Fruit fly (Drosophila melanogaster) whole organism, embryonic: ENCODE measurements around the gene SREBP.

Experiments
- Ada2b ChIP-seq: fragments of 200-800 bp; sonication (Bioruptor generic); IDR thresholded peaks from 2 replicates; pipeline ENCODE4 v1.3.6; 2022; ENCODE audit warnings: missing biosample characterization, missing genetic modification characterization
- Antp ChIP-seq: fragments of 200-800 bp; sonication (Bioruptor generic); optimal IDR thresholded peaks from 3 replicates; lab custom pipeline; 2016; ENCODE audit warnings: missing biosample characterization, missing genetic modification characterization
- BtbVII ChIP-seq: fragments of 200-800 bp; sonication (Bioruptor generic); optimal IDR thresholded peaks from 3 replicates; lab custom pipeline; 2017; ENCODE audit warnings: missing biosample characterization, mild to moderate bottlenecking, missing genetic modification characterization
- CG10274 ChIP-seq: fragments of 200-800 bp; sonication (Bioruptor generic); optimal IDR thresholded peaks from 3 replicates; lab custom pipeline; 2017; ENCODE audit warnings: missing biosample characterization, mild to moderate bottlenecking, missing genetic modification characterization
- CG11696 ChIP-seq: fragments of 200-800 bp; sonication (Bioruptor generic); IDR thresholded peaks from 2 replicates; pipeline ENCODE4 v1.3.6; 2022; ENCODE audit warnings: missing biosample characterization, missing genetic modification characterization
- CG11723 ChIP-seq: fragments of 200-800 bp; sonication (Bioruptor generic); optimal IDR thresholded peaks from 2 replicates; lab custom pipeline; 2017; ENCODE audit warnings: missing biosample characterization, mild to moderate bottlenecking, missing genetic modification characterization
- CG12236 ChIP-seq: fragments of 200-800 bp; sonication (Bioruptor generic); optimal IDR thresholded peaks from 2 replicates; lab custom pipeline; 2016; ENCODE audit warnings: missing biosample characterization, missing genetic modification characterization
- CG13624 ChIP-seq: fragments of 200-800 bp; sonication (Bioruptor generic); optimal IDR thresholded peaks from 2 replicates; lab custom pipeline; 2016; ENCODE audit warnings: missing biosample characterization, missing genetic modification characterization
- CG14014 ChIP-seq: fragments of 200-800 bp; sonication (Bioruptor generic); IDR thresholded peaks from 2 replicates; pipeline ENCODE4 v1.3.6; 2022; ENCODE audit warnings: missing biosample characterization, missing genetic modification characterization
- CG15073 ChIP-seq: fragments of 200-800 bp; sonication (Bioruptor generic); optimal IDR thresholded peaks from 2 replicates; lab custom pipeline; 2016; ENCODE audit warnings: missing biosample characterization, missing genetic modification characterization
- CG1529 ChIP-seq: fragments of 200-800 bp; sonication (Bioruptor generic); optimal IDR thresholded peaks from 3 replicates; lab custom pipeline; 2018; ENCODE audit warnings: missing biosample characterization, missing genetic modification characterization
- CG2875 ChIP-seq: fragments of 200-800 bp; sonication (Bioruptor generic); optimal IDR thresholded peaks from 2 replicates; lab custom pipeline; 2017; ENCODE audit warnings: missing biosample characterization, mild to moderate bottlenecking, missing genetic modification characterization, missing genetic modification reagents
- CG2889 ChIP-seq: fragments of 200-800 bp; sonication (Bioruptor generic); IDR thresholded peaks from 3 replicates; pipeline ENCODE4 v1.3.6; 2022; ENCODE audit warnings: missing biosample characterization, missing genetic modification characterization
- CG31224 ChIP-seq: fragments of 200-800 bp; sonication (Bioruptor generic); IDR thresholded peaks from 2 replicates; pipeline ENCODE4 v1.3.6; 2022; ENCODE audit warnings: missing biosample characterization, missing genetic modification characterization
- CG34224 ChIP-seq: fragments of 200-800 bp; sonication (Bioruptor generic); IDR thresholded peaks from 3 replicates; pipeline ENCODE4 v1.3.6; 2022; ENCODE audit warnings: missing biosample characterization, missing genetic modification characterization; ENCODE audit not compliant: partially characterized antibody
- CG42726 ChIP-seq: fragments of 200-800 bp; sonication (Bioruptor generic); IDR thresholded peaks from 2 replicates; pipeline ENCODE4 v1.3.6; 2022; ENCODE audit warnings: missing biosample characterization, missing genetic modification characterization; ENCODE audit not compliant: partially characterized antibody
- CG8281 ChIP-seq: fragments of 200-800 bp; sonication (Bioruptor generic); optimal IDR thresholded peaks from 2 replicates; lab custom pipeline; 2018; ENCODE audit warnings: missing biosample characterization, mild to moderate bottlenecking, missing genetic modification characterization, moderate library complexity
- CG9727 ChIP-seq: fragments of 200-800 bp; sonication (Bioruptor generic); optimal IDR thresholded peaks from 3 replicates; lab custom pipeline; 2017; ENCODE audit warnings: missing biosample characterization, mild to moderate bottlenecking, missing genetic modification characterization
- CG9797 ChIP-seq: fragments of 200-800 bp; sonication (Bioruptor generic); optimal IDR thresholded peaks from 3 replicates; lab custom pipeline; 2018; ENCODE audit warnings: missing biosample characterization, mild to moderate bottlenecking, missing genetic modification characterization
- CG9876 ChIP-seq: fragments of 200-800 bp; sonication (Bioruptor generic); optimal IDR thresholded peaks from 2 replicates; lab custom pipeline; 2016; ENCODE audit warnings: missing biosample characterization, missing genetic modification characterization
- D ChIP-seq, 2 experiments: fragments of 200-800 bp in 1 of 2; fragments of >200 bp in 1 of 2; sonication (Bioruptor generic) in 1 of 2; optimal IDR thresholded peaks; 2 replicates in 1 of 2; 3 replicates in 1 of 2; lab custom pipeline; 2017; ENCODE audit warnings: mild to moderate bottlenecking in 1 of 2, missing biosample characterization in 1 of 2, missing genetic modification characterization in 1 of 2, missing genetic modification reagents in 1 of 2
- D19A ChIP-seq: fragments of 200-800 bp; optimal IDR thresholded peaks from 3 replicates; lab custom pipeline; 2019; ENCODE audit warnings: missing biosample characterization, mild to moderate bottlenecking, missing genetic modification characterization, moderate library complexity
- Dad ChIP-seq: fragments of 200-800 bp; sonication (Bioruptor generic); optimal IDR thresholded peaks from 3 replicates; lab custom pipeline; 2016; ENCODE audit warnings: missing biosample characterization, missing genetic modification characterization
- Dip2 ChIP-seq: fragments of 200-800 bp; sonication (Bioruptor generic); IDR thresholded peaks from 2 replicates; pipeline ENCODE4 v1.3.6; 2022; ENCODE audit warnings: missing biosample characterization, missing genetic modification characterization
- Doc3 ChIP-seq: fragments of 200-800 bp; sonication (Bioruptor generic); IDR thresholded peaks from 3 replicates; pipeline ENCODE4 v1.3.6; 2022; ENCODE audit warnings: missing biosample characterization, missing genetic modification characterization; ENCODE audit not compliant: partially characterized antibody
- H15 ChIP-seq: fragments of 200-800 bp; sonication (Bioruptor generic); IDR thresholded peaks from 3 replicates; pipeline ENCODE4 v1.3.6; 2022; ENCODE audit warnings: missing biosample characterization, missing genetic modification characterization
- H2.0 ChIP-seq: fragments of 200-800 bp; sonication (Bioruptor generic); IDR thresholded peaks from 2 replicates; pipeline ENCODE4 v1.3.6; 2022; ENCODE audit warnings: missing biosample characterization, missing genetic modification characterization
- Lpt ChIP-seq: fragments of >200 bp; optimal IDR thresholded peaks from 2 replicates; lab custom pipeline; 2018; ENCODE audit warnings: missing biosample characterization, missing genetic modification characterization
- Mes4 ChIP-seq: fragments of 200-800 bp; sonication (Bioruptor generic); optimal IDR thresholded peaks from 2 replicates; lab custom pipeline; 2016; ENCODE audit warnings: missing biosample characterization, missing genetic modification characterization
- Mrtf ChIP-seq: fragments of 200-800 bp; sonication (Bioruptor generic); IDR thresholded peaks from 3 replicates; pipeline ENCODE4 v1.3.6; 2022; ENCODE audit warnings: missing biosample characterization, missing genetic modification characterization
- Scr ChIP-seq: fragments of 200-800 bp; sonication (Bioruptor generic); IDR thresholded peaks from 2 replicates; pipeline ENCODE4 v1.3.6; 2022; ENCODE audit warnings: missing biosample characterization, missing genetic modification characterization; ENCODE audit not compliant: partially characterized antibody
- Ssrp ChIP-seq: fragments of 200-800 bp; sonication (Bioruptor generic); optimal IDR thresholded peaks from 2 replicates; lab custom pipeline; 2018; ENCODE audit warnings: missing biosample characterization, mild to moderate bottlenecking, missing genetic modification characterization, moderate library complexity
- Xrp1 ChIP-seq: fragments of 200-800 bp; sonication (Bioruptor generic); IDR thresholded peaks from 2 replicates; pipeline ENCODE4 v1.3.6; 2022; ENCODE audit warnings: missing biosample characterization, missing genetic modification characterization
- crol ChIP-seq: fragments of 200-800 bp; sonication (Bioruptor generic); IDR thresholded peaks from 2 replicates; pipeline ENCODE4 v1.3.6; 2022; ENCODE audit warnings: missing biosample characterization, missing genetic modification characterization
- gce ChIP-seq: fragments of 200-800 bp; sonication (Bioruptor generic); IDR thresholded peaks from 3 replicates; pipeline ENCODE4 v1.3.6; 2022; ENCODE audit warnings: missing biosample characterization, missing genetic modification characterization
- grau ChIP-seq: fragments of 200-800 bp; optimal IDR thresholded peaks from 3 replicates; lab custom pipeline; 2019; ENCODE audit warnings: missing biosample characterization, mild to moderate bottlenecking, missing genetic modification characterization, moderate library complexity
- ind ChIP-seq: fragments of 200-800 bp; sonication (Bioruptor generic); optimal IDR thresholded peaks from 3 replicates; lab custom pipeline; 2016; ENCODE audit warnings: missing biosample characterization, missing genetic modification characterization
- jigr1 ChIP-seq: fragments of 200-800 bp; sonication (Bioruptor generic); IDR thresholded peaks from 3 replicates; pipeline ENCODE4 v1.3.6; 2022; ENCODE audit warnings: missing biosample characterization, missing genetic modification characterization
- nerfin-1 ChIP-seq: fragments of 200-800 bp; sonication (Bioruptor generic); optimal IDR thresholded peaks from 3 replicates; lab custom pipeline; 2019; ENCODE audit warnings: missing biosample characterization, mild to moderate bottlenecking, missing genetic modification characterization, moderate library complexity
- onecut ChIP-seq: fragments of 200-800 bp; sonication (Bioruptor generic); IDR thresholded peaks from 2 replicates; pipeline ENCODE4 v1.3.6; 2022; ENCODE audit warnings: missing biosample characterization, missing genetic modification characterization
- p53 ChIP-seq: fragments of 200-800 bp; sonication (Bioruptor generic); optimal IDR thresholded peaks from 2 replicates; lab custom pipeline; 2016; ENCODE audit warnings: missing biosample characterization, missing genetic modification characterization
- pan ChIP-seq, 4 experiments: fragments of >200 bp in 3 of 4; fragments of 200-800 bp in 1 of 4; sonication (Bioruptor generic) in 1 of 4; optimal IDR thresholded peaks in 3 of 4; IDR thresholded peaks in 1 of 4; 2 replicates each; pipeline versions ENCODE4 v1.3.6 to Lab custom; 2017 to 2022; ENCODE audit warnings: missing biosample characterization in 2 of 4, missing genetic modification characterization in 2 of 4, mixed read lengths in 1 of 4
- sc ChIP-seq, 3 experiments: fragments of >200 bp in 2 of 3; fragments of 200-800 bp in 1 of 3; sonication (Bioruptor generic) in 1 of 3; optimal IDR thresholded peaks; 2 replicates in 2 of 3; 3 replicates in 1 of 3; lab custom pipeline; 2017; ENCODE audit warnings: mild to moderate bottlenecking in 1 of 3, missing biosample characterization in 1 of 3, missing genetic modification characterization in 1 of 3, missing genetic modification reagents in 1 of 3
- tap ChIP-seq: fragments of 200-800 bp; optimal IDR thresholded peaks from 3 replicates; lab custom pipeline; 2019; ENCODE audit warnings: missing biosample characterization, mild to moderate bottlenecking, missing genetic modification characterization, moderate library complexity
- tll ChIP-seq, 2 experiments: fragments of 200-800 bp in 1 of 2; fragments of >200 bp in 1 of 2; sonication (Bioruptor generic) in 1 of 2; optimal IDR thresholded peaks; 2 replicates each; lab custom pipeline; 2017 to 2019; ENCODE audit warnings: missing biosample characterization in 2 of 2, missing genetic modification characterization in 2 of 2, mild to moderate bottlenecking in 1 of 2, moderate library complexity in 1 of 2
- wor ChIP-seq: fragments of 200-800 bp; sonication (Bioruptor generic); IDR thresholded peaks from 2 replicates; pipeline ENCODE4 v1.3.6; 2022; ENCODE audit warnings: missing biosample characterization, missing genetic modification characterization
- zf30C ChIP-seq: fragments of 200-800 bp; sonication (Bioruptor generic); optimal IDR thresholded peaks from 3 replicates; lab custom pipeline; 2018; ENCODE audit warnings: missing biosample characterization, mild to moderate bottlenecking, missing genetic modification characterization

SREBP gene

DNA sequence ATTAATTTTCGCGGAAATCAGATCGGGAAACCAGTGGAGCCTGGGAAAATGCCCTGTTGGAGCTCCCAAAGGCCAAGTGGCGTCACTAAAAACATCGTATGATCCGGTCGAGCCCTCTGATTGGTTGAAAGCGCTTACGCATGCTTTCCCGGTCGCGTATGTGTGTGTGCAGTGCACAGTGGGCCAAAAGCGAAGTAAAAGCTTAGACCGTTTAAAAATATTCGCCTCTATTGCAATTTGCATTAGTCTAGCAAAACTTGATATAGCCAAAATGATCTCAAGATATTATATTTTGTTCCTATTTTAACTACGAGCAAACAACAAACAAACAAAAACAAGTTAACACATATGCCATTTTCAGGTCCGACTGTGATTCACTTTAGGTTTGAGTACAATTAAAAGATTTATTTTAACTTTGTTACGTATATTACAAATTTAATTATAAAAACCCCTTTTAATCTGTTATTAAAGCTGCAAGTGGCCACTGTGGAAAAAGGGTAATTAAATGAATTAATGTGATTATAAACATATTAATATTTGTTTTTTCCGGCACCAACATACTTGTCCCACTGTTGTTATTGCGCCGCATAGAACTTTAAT, 568 bp downstream of the SREBP start (continued):
- peak; percentile 12 for TF ChIP-seq CG9876 (GFP tag; lab: Kevin White, UChicago)
- TF ChIP-seq CG34224 (GFP tag; lab: Robert Waterston, UW): 0 out of 3 replicates have a peak, but pooled peaks have one; percentile 12
- TF ChIP-seq crol (GFP tag; lab: Robert Waterston, UW): no peak
- peak; percentile 83 for TF ChIP-seq Ssrp
- TF ChIP-seq jigr1 (GFP tag; lab: Robert Waterston, UW): 0 out of 3 replicates have a peak, but pooled peaks have one; percentile 28
- peak; percentile 24; the same call in 1 of the 2 replicates for TF ChIP-seq CG11696 (GFP tag; lab: Robert Waterston, UW)
- TF ChIP-seq Doc3 (GFP tag; lab: Robert Waterston, UW): no peak
- peak; percentile 81 for TF ChIP-seq ind (GFP tag; lab: Kevin White, UChicago)
- TF ChIP-seq CG13624: peak; percentile 85
- no peak for TF ChIP-seq pan (optimal IDR thresholded peaks at IDR 0.05; lab: Kevin White, UChicago)
- peak in 1 of 2 experiments; percentile 65 for TF ChIP-seq pan (GFP tag; optimal IDR thresholded peaks at IDR 0.05 in 1 of 2, IDR thresholded peaks at IDR 0.05 in 1 of 2)
- 0 out of 3 replicates have a peak, but pooled peaks have one; percentile 15 for TF ChIP-seq CG2889
- TF ChIP-seq Lpt: no peak
- peak; percentile 77 for TF ChIP-seq CG2875 (GFP tag; lab: Kevin White, UChicago)
- TF ChIP-seq D19A (tag; lab: Kevin White, UChicago): peak; percentile 81
- peak; percentile 35 for TF ChIP-seq Dad
- TF ChIP-seq onecut (GFP tag; lab: Robert Waterston, UW): peak; percentile 76
- no peak for TF ChIP-seq p53 (GFP tag; lab: Kevin White, UChicago)
- peak; percentile 69 for TF ChIP-seq CG8281 (tag; lab: Kevin White, UChicago)
- no peak for TF ChIP-seq D (optimal IDR thresholded peaks at IDR 0.05; lab: Kevin White, UChicago)
- TF ChIP-seq D (GFP tag; optimal IDR thresholded peaks at IDR 0.05; lab: Kevin White, UChicago): peak; percentile 76
- peak; percentile 73 for TF ChIP-seq CG10274 (GFP tag; lab: Kevin White, UChicago)
- TF ChIP-seq Mes4 (GFP tag; lab: Kevin White, UChicago): peak; percentile 71
- TF ChIP-seq nerfin-1 (tag; lab: Kevin White, UChicago): peak; percentile 84
- peak; percentile 82 for TF ChIP-seq Xrp1
- TF ChIP-seq Antp: peak; percentile 76
- peak; percentile 60; the same call in 1 of the 3 replicates for TF ChIP-seq H15 (GFP tag; lab: Robert Waterston, UW)
- TF ChIP-seq Mrtf: peak; percentile 46; the same call in 1 of the 3 replicates
- no peak for TF ChIP-seq Dip2 (GFP tag; lab: Robert Waterston, UW)
- peak; percentile 47 for TF ChIP-seq CG12236 (GFP tag; lab: Kevin White, UChicago)
- no peak for TF ChIP-seq CG42726 (GFP tag; lab: Robert Waterston, UW)
- TF ChIP-seq Scr (GFP tag; lab: Robert Waterston, UW): no peak; the same call in 1 of the 2 replicates
- peak; percentile 91 for TF ChIP-seq CG11723
- TF ChIP-seq CG9797 (GFP tag; lab: Kevin White, UChicago): no peak
- TF ChIP-seq CG15073 (GFP tag; lab: Kevin White, UChicago): peak; percentile 52
- no peak; the same call in 1 of the 2 replicates for TF ChIP-seq wor (GFP tag; lab: Robert Waterston, UW)
- peak; percentile 73 for TF ChIP-seq CG1529 (GFP tag; lab: Kevin White, UChicago)
- TF ChIP-seq sc (optimal IDR thresholded peaks at IDR 0.05; lab: Kevin White, UChicago): no peak
- peak; percentile 63 for TF ChIP-seq sc (GFP tag; optimal IDR thresholded peaks at IDR 0.05; lab: Kevin White, UChicago)
- peak; percentile 93 for TF ChIP-seq BtbVII
- TF ChIP-seq CG31224 (GFP tag; lab: Robert Waterston, UW): peak; percentile 58; the same call in 1 of the 2 replicates
- peak; percentile 73 for TF ChIP-seq CG14014 (GFP tag; lab: Robert Waterston, UW)
- TF ChIP-seq zf30C (GFP tag; lab: Kevin White, UChicago): no peak
- TF ChIP-seq CG9727: peak; percentile 94
- TF ChIP-seq gce (GFP tag; lab: Robert Waterston, UW): 0 out of 3 replicates have a peak, but pooled peaks have one; percentile 11
- TF ChIP-seq tll (GFP tag; optimal IDR thresholded peaks at IDR 0.05; lab: Kevin White, UChicago): no peak
- TF ChIP-seq tap (tag; lab: Kevin White, UChicago): peak; percentile 71
- peak; percentile 36; the same call in 1 of the 2 replicates for TF ChIP-seq H2.0
- peak; percentile 91 for TF ChIP-seq grau (tag; lab: Kevin White, UChicago)
- TF ChIP-seq Ada2b: peak; percentile 69
